Fruit fly (Drosophila melanogaster) Kc167 (cell line): ENCODE data around the gene CG43694.

Experiments used
- Myc ChIP-seq: fragments of >200 bp; optimal IDR thresholded peaks from 2 replicates; lab custom pipeline; 2017; ENCODE audit warnings: missing external identifiers
- Sin3A ChIP-seq: fragments of >200 bp; optimal IDR thresholded peaks from 2 replicates; lab custom pipeline; 2018; ENCODE audit warnings: missing external identifiers
- h ChIP-seq: fragments of >200 bp; optimal IDR thresholded peaks from 3 replicates; lab custom pipeline; 2018; ENCODE audit warnings: missing external identifiers
- insv ChIP-seq: fragments of >200 bp; optimal IDR thresholded peaks from 3 replicates; lab custom pipeline; 2018; ENCODE audit warnings: missing external identifiers
- psq ChIP-seq: fragments of >200 bp; optimal IDR thresholded peaks from 2 replicates; lab custom pipeline; 2017; ENCODE audit warnings: missing external identifiers
- ttk ChIP-seq: sonication (Bioruptor generic); optimal IDR thresholded peaks from 2 replicates; lab custom pipeline; 2017; ENCODE audit warnings: missing external identifiers

The CG43694 gene

dm6 chr3R:23386021-23386457, 39.8 kb downstream of the CG43694 start:
- TF ChIP-seq ttk (lab: Kevin White, UChicago) (no peak), Myc (lab: Kevin White, UChicago) (no peak), Sin3A (lab: Kevin White, UChicago) (no peak), psq (lab: Kevin White, UChicago) (no peak), insv (no peak), h (lab: Kevin White, UChicago) (no peak)

dm6 chr3R:23384591-23385260, 41.1 kb downstream of the CG43694 start, which contains the start of gene CG4393:
CG4393 (minus strand) TSS chr3R:23384777.
- TF ChIP-seq h (lab: Kevin White, UChicago) (no peak), insv (no peak), Sin3A (lab: Kevin White, UChicago) (no peak), Myc (lab: Kevin White, UChicago) (no peak), ttk (lab: Kevin White, UChicago) (no peak), psq (lab: Kevin White, UChicago) (no peak)

DNA sequence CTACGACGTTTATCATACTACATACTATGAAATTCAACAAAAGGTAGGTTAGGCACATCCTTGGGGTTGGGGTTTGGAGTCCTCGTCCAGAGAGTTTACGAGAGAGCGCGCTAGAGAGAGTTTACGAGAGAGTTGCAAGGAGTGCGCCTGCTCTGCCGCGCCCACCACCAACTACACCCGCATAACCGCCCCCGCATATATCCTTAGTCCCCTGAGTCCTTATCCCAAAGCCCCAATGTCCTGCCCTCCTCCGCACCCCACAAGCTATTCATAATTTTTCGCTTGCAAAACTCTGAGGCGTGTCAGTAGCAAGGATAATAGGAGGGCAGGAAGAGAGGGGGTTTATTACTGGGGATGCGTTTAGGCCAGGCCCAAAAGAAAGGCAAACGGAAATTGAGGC, 42.1 kb downstream of the CG43694 start:
- TF ChIP-seq Sin3A (lab: Kevin White, UChicago) (no peak), h (lab: Kevin White, UChicago) (no peak), Myc (lab: Kevin White, UChicago) (no peak), psq (lab: Kevin White, UChicago) (no peak), insv (no peak), ttk (lab: Kevin White, UChicago) (no peak)

DNA sequence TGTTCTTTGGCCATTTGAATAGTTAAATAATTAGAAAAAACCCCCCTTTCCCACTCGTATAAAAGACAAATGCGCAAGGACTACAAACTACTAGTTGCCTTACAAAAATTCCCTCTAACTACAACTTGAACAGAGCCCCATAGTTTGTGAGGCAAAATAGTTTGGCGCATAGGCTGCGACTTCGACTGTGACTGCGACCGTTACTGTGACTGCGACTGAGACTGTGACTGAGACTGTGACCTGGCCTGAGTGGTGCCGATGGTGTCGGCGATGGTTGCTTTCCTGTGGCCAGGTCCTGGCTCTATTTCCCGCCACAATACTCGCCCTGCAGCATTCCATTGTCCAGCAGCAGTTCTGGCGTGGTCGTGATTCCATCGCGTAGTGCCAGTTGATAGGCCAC, 48.5 kb downstream of the CG43694 start:
- TF ChIP-seq Myc (lab: Kevin White, UChicago) = no peak
- no peak for TF ChIP-seq ttk (lab: Kevin White, UChicago)
